Fruit fly (Drosophila melanogaster) whole organism, embryonic: ENCODE results near the gene CG5180.

Experiments
- Antp ChIP-seq: fragments of 200-800 bp; sonication (Bioruptor generic); optimal IDR thresholded peaks from 3 replicates; lab custom pipeline; 2016; ENCODE audit warnings: missing biosample characterization, missing genetic modification characterization
- Atf-2 ChIP-seq: fragments of 200-800 bp; sonication (Bioruptor generic); optimal IDR thresholded peaks from 2 replicates; lab custom pipeline; 2016; ENCODE audit warnings: missing biosample characterization, missing genetic modification characterization
- Bgb ChIP-seq: fragments of 200-800 bp; sonication (Bioruptor generic); IDR thresholded peaks from 2 replicates; pipeline ENCODE4 v1.3.6; 2022; ENCODE audit warnings: missing biosample characterization, missing genetic modification characterization; ENCODE audit not compliant: partially characterized antibody
- CG10565 ChIP-seq: fragments of 200-800 bp; sonication (Bioruptor generic); optimal IDR thresholded peaks from 3 replicates; lab custom pipeline; 2016; ENCODE audit warnings: missing biosample characterization, mild to moderate bottlenecking, missing genetic modification characterization
- CG11093 ChIP-seq: fragments of 200-800 bp; sonication (Bioruptor generic); IDR thresholded peaks from 3 replicates; pipeline ENCODE4 v1.3.6; 2022; ENCODE audit warnings: missing biosample characterization, missing genetic modification characterization
- CG11398 ChIP-seq: fragments of 200-800 bp; sonication (Bioruptor generic); optimal IDR thresholded peaks from 2 replicates; lab custom pipeline; 2016; ENCODE audit warnings: missing biosample characterization, missing genetic modification characterization
- CG11504 ChIP-seq: fragments of 200-800 bp; sonication (Bioruptor generic); optimal IDR thresholded peaks from 3 replicates; lab custom pipeline; 2019; ENCODE audit warnings: missing biosample characterization, mild to moderate bottlenecking, missing genetic modification characterization, moderate library complexity
- CG11695 ChIP-seq: fragments of 200-800 bp; sonication (Bioruptor generic); IDR thresholded peaks from 3 replicates; pipeline ENCODE4 v1.3.6; 2022; ENCODE audit warnings: missing biosample characterization, missing genetic modification characterization
- CG12104 ChIP-seq: fragments of 200-800 bp; sonication (Bioruptor generic); optimal IDR thresholded peaks from 3 replicates; lab custom pipeline; 2016; ENCODE audit warnings: missing biosample characterization, missing genetic modification characterization
- CG14050 ChIP-seq: fragments of 200-800 bp; sonication (Bioruptor generic); IDR thresholded peaks from 3 replicates; pipeline ENCODE4 v1.3.6; 2022; ENCODE audit warnings: missing biosample characterization, missing genetic modification characterization
- CG14667 ChIP-seq: fragments of 200-800 bp; sonication (Bioruptor generic); IDR thresholded peaks from 2 replicates; pipeline ENCODE4 v1.3.6; 2022; ENCODE audit warnings: missing biosample characterization, missing genetic modification characterization
- CG2199 ChIP-seq: fragments of 200-800 bp; sonication (Bioruptor generic); IDR thresholded peaks from 3 replicates; pipeline ENCODE4 v1.3.6; 2022; ENCODE audit warnings: missing biosample characterization, missing genetic modification characterization
- CG31441 ChIP-seq: fragments of 200-800 bp; sonication (Bioruptor generic); IDR thresholded peaks from 2 replicates; pipeline ENCODE4 v1.3.6; 2022; ENCODE audit warnings: missing biosample characterization, missing genetic modification characterization
- CG32532 ChIP-seq: fragments of 200-800 bp; sonication (Bioruptor generic); IDR thresholded peaks from 2 replicates; pipeline ENCODE4 v1.3.6; 2022; ENCODE audit warnings: missing biosample characterization, missing genetic modification characterization
- CG32767 ChIP-seq: fragments of 200-800 bp; sonication (Bioruptor generic); IDR thresholded peaks from 2 replicates; pipeline ENCODE4 v1.3.6; 2022; ENCODE audit warnings: missing biosample characterization, missing genetic modification characterization
- CG4854 ChIP-seq: fragments of 200-800 bp; sonication (Bioruptor generic); optimal IDR thresholded peaks from 2 replicates; lab custom pipeline; 2016; ENCODE audit warnings: missing biosample characterization, missing genetic modification characterization, inconsistent platforms
- CG6791 ChIP-seq: fragments of 200-800 bp; sonication (Bioruptor generic); IDR thresholded peaks from 3 replicates; pipeline ENCODE4 v1.3.6; 2022; ENCODE audit warnings: missing biosample characterization, missing genetic modification characterization; ENCODE audit not compliant: partially characterized antibody
- CG6813 ChIP-seq: fragments of 200-800 bp; sonication (Bioruptor generic); optimal IDR thresholded peaks from 2 replicates; lab custom pipeline; 2017; ENCODE audit warnings: missing biosample characterization, missing genetic modification characterization, mild to moderate bottlenecking, moderate library complexity, missing genetic modification reagents
- CG8281 ChIP-seq: fragments of 200-800 bp; sonication (Bioruptor generic); optimal IDR thresholded peaks from 2 replicates; lab custom pipeline; 2018; ENCODE audit warnings: missing biosample characterization, mild to moderate bottlenecking, missing genetic modification characterization, moderate library complexity
- CG8290 ChIP-seq, 3 experiments: fragments of 200-800 bp; sonication (Bioruptor generic); optimal IDR thresholded peaks; 2 replicates each; lab custom pipeline; 2016 to 2019; ENCODE audit warnings: missing biosample characterization in 3 of 3, missing genetic modification characterization in 3 of 3, mild to moderate bottlenecking in 2 of 3, moderate library complexity in 1 of 3
- CG8478 ChIP-seq: fragments of >200 bp; optimal IDR thresholded peaks from 2 replicates; lab custom pipeline; 2018
- CG9437 ChIP-seq: fragments of 200-800 bp; sonication (Bioruptor generic); optimal IDR thresholded peaks from 2 replicates; lab custom pipeline; 2018; ENCODE audit warnings: missing biosample characterization, mild to moderate bottlenecking, missing genetic modification characterization
- CG9727 ChIP-seq: fragments of 200-800 bp; sonication (Bioruptor generic); optimal IDR thresholded peaks from 3 replicates; lab custom pipeline; 2017; ENCODE audit warnings: missing biosample characterization, mild to moderate bottlenecking, missing genetic modification characterization
- CHES-1-like ChIP-seq: fragments of 200-800 bp; sonication (Bioruptor generic); optimal IDR thresholded peaks from 2 replicates; lab custom pipeline; 2016; ENCODE audit warnings: missing biosample characterization, missing genetic modification characterization
- HLH3B ChIP-seq: fragments of 200-800 bp; sonication (Bioruptor generic); IDR thresholded peaks from 2 replicates; pipeline ENCODE4 v1.3.6; 2022; ENCODE audit warnings: missing biosample characterization, missing genetic modification characterization
- Lpt ChIP-seq: fragments of >200 bp; optimal IDR thresholded peaks from 2 replicates; lab custom pipeline; 2018; ENCODE audit warnings: missing biosample characterization, missing genetic modification characterization
- NC2α ChIP-seq: fragments of 200-800 bp; sonication (Bioruptor generic); optimal IDR thresholded peaks from 2 replicates; lab custom pipeline; 2016; ENCODE audit warnings: missing biosample characterization, missing genetic modification characterization
- NFAT ChIP-seq: fragments of 200-800 bp; sonication (Bioruptor generic); IDR thresholded peaks from 2 replicates; pipeline ENCODE4 v1.3.6; 2022; ENCODE audit warnings: missing biosample characterization, missing genetic modification characterization
- Opbp ChIP-seq: fragments of 200-800 bp; sonication (Bioruptor generic); IDR thresholded peaks from 3 replicates; pipeline ENCODE4 v1.3.6; 2022; ENCODE audit warnings: missing biosample characterization, missing genetic modification characterization; ENCODE audit not compliant: partially characterized antibody
- Ptx1 ChIP-seq: fragments of 200-800 bp; sonication (Bioruptor generic); IDR thresholded peaks from 2 replicates; pipeline ENCODE4 v1.3.6; 2022; ENCODE audit warnings: missing biosample characterization, missing genetic modification characterization
- Sin3A ChIP-seq: fragments of >200 bp; optimal IDR thresholded peaks from 2 replicates; lab custom pipeline; 2018
- Six4 ChIP-seq: fragments of 200-800 bp; sonication (Bioruptor generic); optimal IDR thresholded peaks from 2 replicates; lab custom pipeline; 2016; ENCODE audit warnings: missing biosample characterization, missing genetic modification characterization
- bbx ChIP-seq: fragments of 200-800 bp; sonication (Bioruptor generic); IDR thresholded peaks from 2 replicates; pipeline ENCODE4 v1.3.6; 2022; ENCODE audit warnings: missing biosample characterization, missing genetic modification characterization; ENCODE audit not compliant: partially characterized antibody
- caup ChIP-seq: fragments of 200-800 bp; sonication (Bioruptor generic); optimal IDR thresholded peaks from 3 replicates; lab custom pipeline; 2017; ENCODE audit warnings: missing biosample characterization, mild to moderate bottlenecking, missing genetic modification characterization, moderate library complexity; ENCODE audit not compliant: severe bottlenecking
- ci ChIP-seq: fragments of 200-800 bp; sonication (Bioruptor generic); IDR thresholded peaks from 3 replicates; pipeline ENCODE4 v1.3.6; 2022; ENCODE audit warnings: missing biosample characterization, missing genetic modification characterization
- dimm ChIP-seq: fragments of 200-800 bp; sonication (Bioruptor generic); IDR thresholded peaks from 2 replicates; pipeline ENCODE4 v1.3.6; 2022; ENCODE audit warnings: missing biosample characterization, missing genetic modification characterization
- fd102C ChIP-seq: fragments of 200-800 bp; sonication (Bioruptor generic); optimal IDR thresholded peaks from 2 replicates; lab custom pipeline; 2018; ENCODE audit warnings: missing biosample characterization, mild to moderate bottlenecking, missing genetic modification characterization, moderate library complexity
- jing ChIP-seq: fragments of 200-800 bp; sonication (Bioruptor generic); optimal IDR thresholded peaks from 2 replicates; lab custom pipeline; 2018; ENCODE audit warnings: missing biosample characterization, mild to moderate bottlenecking, missing genetic modification characterization
- kni ChIP-seq: fragments of 200-800 bp; sonication (Bioruptor generic); optimal IDR thresholded peaks from 3 replicates; lab custom pipeline; 2017; ENCODE audit warnings: mild to moderate bottlenecking, missing biosample characterization, missing genetic modification reagents, missing genetic modification characterization
- lbe ChIP-seq: fragments of 200-800 bp; sonication (Bioruptor generic); optimal IDR thresholded peaks from 2 replicates; lab custom pipeline; 2016; ENCODE audit warnings: missing biosample characterization, mild to moderate bottlenecking, missing genetic modification characterization
- lov ChIP-seq, 2 experiments: fragments of 200-800 bp in 1 of 2; fragments of >200 bp in 1 of 2; sonication (Bioruptor generic) in 1 of 2; IDR thresholded peaks in 1 of 2; optimal IDR thresholded peaks in 1 of 2; 2 replicates in 1 of 2; 3 replicates in 1 of 2; pipeline versions ENCODE4 v1.3.6 to Lab custom; 2017 to 2022; ENCODE audit warnings: missing biosample characterization in 1 of 2, missing genetic modification characterization in 1 of 2
- nom ChIP-seq: fragments of 200-800 bp; sonication (Bioruptor generic); optimal IDR thresholded peaks from 2 replicates; lab custom pipeline; 2017; ENCODE audit warnings: missing biosample characterization, missing genetic modification characterization, mild to moderate bottlenecking, moderate library complexity, missing genetic modification reagents
- pzg ChIP-seq: fragments of 200-800 bp; sonication (Bioruptor generic); optimal IDR thresholded peaks from 3 replicates; lab custom pipeline; 2018; ENCODE audit warnings: missing biosample characterization, mild to moderate bottlenecking, missing genetic modification characterization, moderate library complexity
- sd ChIP-seq: fragments of 200-800 bp; sonication (Bioruptor generic); optimal IDR thresholded peaks from 3 replicates; lab custom pipeline; 2018; ENCODE audit warnings: missing biosample characterization, mild to moderate bottlenecking, missing genetic modification characterization, moderate library complexity
- sim ChIP-seq: fragments of 200-800 bp; sonication (Bioruptor generic); IDR thresholded peaks from 2 replicates; pipeline ENCODE4 v1.3.6; 2022; ENCODE audit warnings: missing biosample characterization, missing genetic modification characterization
- tgo ChIP-seq: fragments of 200-800 bp; sonication (Bioruptor generic); IDR thresholded peaks from 3 replicates; pipeline ENCODE4 v1.3.6; 2022; ENCODE audit warnings: missing biosample characterization, missing genetic modification characterization
- tio ChIP-seq: fragments of 200-800 bp; sonication (Bioruptor generic); optimal IDR thresholded peaks from 2 replicates; lab custom pipeline; 2017; ENCODE audit warnings: missing biosample characterization, missing genetic modification characterization, inconsistent platforms

CG5180 gene

DNA sequence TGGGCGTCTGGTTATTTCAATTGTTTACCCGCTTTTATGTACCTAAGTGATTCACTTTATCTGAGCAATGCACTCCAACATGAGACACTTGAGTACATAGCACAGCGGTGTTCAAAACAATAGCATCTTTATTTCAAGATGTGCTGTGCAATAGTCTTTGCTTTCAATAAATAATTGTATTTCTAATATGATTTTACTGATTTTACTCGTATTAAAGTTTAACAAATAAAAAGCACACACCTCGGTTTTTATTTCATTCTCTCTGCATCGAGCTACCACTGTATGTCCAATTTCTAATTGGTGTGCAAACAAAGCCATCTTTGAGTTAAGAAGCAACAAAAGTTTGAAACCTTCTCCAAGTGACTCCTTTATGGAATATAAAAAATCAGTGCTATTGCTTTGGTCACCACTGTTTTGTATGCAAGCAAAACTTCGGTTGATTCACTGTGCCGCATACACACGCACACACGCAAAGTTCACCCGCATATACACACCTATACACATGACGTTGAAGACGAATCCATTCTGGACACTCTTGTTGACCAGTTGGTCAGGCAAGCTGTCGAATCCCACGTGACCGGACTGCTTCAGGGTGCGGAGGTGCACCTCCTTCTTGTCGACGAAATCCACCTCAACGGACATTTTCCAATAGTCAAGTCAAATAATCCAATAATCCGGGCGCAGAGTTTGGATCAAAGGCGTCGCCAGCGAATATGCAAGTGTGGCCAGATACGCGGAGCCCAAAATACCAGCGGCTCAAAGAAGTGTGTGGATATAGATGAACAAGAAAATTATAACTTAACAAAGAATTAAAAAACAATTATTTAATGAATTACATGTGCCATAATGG is 30.1 kb downstream of the CG5180 start, which contains the start of gene Septin2 (continued):
- no peak for TF ChIP-seq CG6791 (GFP tag; lab: Robert Waterston, UW)
- TF ChIP-seq lbe (GFP tag; lab: Kevin White, UChicago), result peak; percentile 85
- peak; percentile 63; the same call in 2 of the 3 replicates for TF ChIP-seq ci
- peak; percentile 83 for TF ChIP-seq nom (GFP tag; lab: Kevin White, UChicago)
- peak; percentile 44; the same call in 1 of the 2 replicates for TF ChIP-seq sim (GFP tag; lab: Robert Waterston, UW)
- TF ChIP-seq CG8478 (lab: Kevin White, UChicago), result peak; percentile 76
- peak; percentile 28; the same call in 1 of the 2 replicates for TF ChIP-seq CG32532 (GFP tag; lab: Robert Waterston, UW)
- peak; percentile 44 for TF ChIP-seq pzg (GFP tag; lab: Kevin White, UChicago)
- TF ChIP-seq CG11093 (GFP tag; lab: Robert Waterston, UW), result peak; percentile 31; the same call in 1 of the 3 replicates
- TF ChIP-seq lov (optimal IDR thresholded peaks at IDR 0.05; lab: Kevin White, UChicago), result no peak
- 0 out of 3 replicates have a peak, but pooled peaks have one; percentile 21 for TF ChIP-seq lov (GFP tag; IDR thresholded peaks at IDR 0.05; lab: Robert Waterston, UW)
- peak; percentile 65 for TF ChIP-seq CG9437 (GFP tag; lab: Kevin White, UChicago)
- TF ChIP-seq CG12104 (GFP tag; lab: Kevin White, UChicago), result peak; percentile 83
- peak; percentile 81 for TF ChIP-seq Six4 (GFP tag; lab: Kevin White, UChicago)
- no peak for TF ChIP-seq fd102C (GFP tag; lab: Kevin White, UChicago)
- peak; percentile 66 for TF ChIP-seq CHES-1-like (GFP tag; lab: Kevin White, UChicago)
- TF ChIP-seq HLH3B (GFP tag; lab: Robert Waterston, UW), result peak; percentile 70
- TF ChIP-seq Opbp (GFP tag; lab: Robert Waterston, UW), result no peak
- peak; percentile 66 for TF ChIP-seq Ptx1 (GFP tag; lab: Robert Waterston, UW)
- TF ChIP-seq caup (GFP tag; lab: Kevin White, UChicago), result peak; percentile 68
- TF ChIP-seq CG4854 (GFP tag; lab: Kevin White, UChicago), result peak; percentile 65
- no peak for TF ChIP-seq Bgb (GFP tag; lab: Robert Waterston, UW)
- TF ChIP-seq CG9727 (GFP tag; lab: Kevin White, UChicago), result peak; percentile 89
- TF ChIP-seq CG11695 (GFP tag; lab: Robert Waterston, UW), result peak; percentile 82
- TF ChIP-seq CG10565 (GFP tag; lab: Kevin White, UChicago), result peak; percentile 34
- peak; percentile 58 for TF ChIP-seq Sin3A (lab: Kevin White, UChicago)
- peak; percentile 53 for TF ChIP-seq CG8281
- TF ChIP-seq kni (GFP tag; lab: Kevin White, UChicago), result peak; percentile 71
- TF ChIP-seq jing (GFP tag; lab: Kevin White, UChicago), result peak; percentile 65
- no peak for TF ChIP-seq Lpt (GFP tag; lab: Kevin White, UChicago)
- TF ChIP-seq CG11398 (GFP tag; lab: Kevin White, UChicago), result peak; percentile 24
- TF ChIP-seq bbx, result no peak
- TF ChIP-seq NFAT (GFP tag; lab: Robert Waterston, UW), result no peak
- peak; percentile 42; the same call in 1 of the 3 replicates for TF ChIP-seq CG14050 (GFP tag; lab: Robert Waterston, UW)
- peak; percentile 63; the same call in 2 of the 3 replicates for TF ChIP-seq tgo (GFP tag; lab: Robert Waterston, UW)
- peak; percentile 91 for TF ChIP-seq CG11504 (tag; lab: Kevin White, UChicago)
- peak; percentile 59 for TF ChIP-seq CG14667 (GFP tag; lab: Robert Waterston, UW)
- TF ChIP-seq sd (tag; lab: Kevin White, UChicago), result no peak
- TF ChIP-seq tio (GFP tag; lab: Kevin White, UChicago), result peak; percentile 88
- no peak for TF ChIP-seq dimm (GFP tag; lab: Robert Waterston, UW)
- peak; percentile 68 for TF ChIP-seq CG6813
- peak; percentile 25 for TF ChIP-seq Antp
- peak; percentile 46 for TF ChIP-seq NC2α (GFP tag; lab: Kevin White, UChicago)
- peak; percentile 59; the same call in 1 of the 2 replicates for TF ChIP-seq CG32767 (GFP tag; lab: Robert Waterston, UW)
- TF ChIP-seq CG2199, result 0 out of 3 replicates have a peak, but pooled peaks have one; percentile 46
- TF ChIP-seq CG8290 (GFP tag; optimal IDR thresholded peaks at IDR 0.05; lab: Kevin White, UChicago), result peak; percentile 37
- peak in 1 of 2 experiments; percentile 61 for TF ChIP-seq CG8290 (tag; optimal IDR thresholded peaks at IDR 0.05; lab: Kevin White, UChicago)
- TF ChIP-seq CG31441 (GFP tag; lab: Robert Waterston, UW), result peak; percentile 72
- TF ChIP-seq Atf-2 (GFP tag; lab: Kevin White, UChicago), result peak; percentile 49
